Worm (Caenorhabditis elegans): Measurements from ENCODE around the gene grl-19.

The grl-19 gene

ce11 chrIV:257095-257494 is 4.7 kb upstream of the grl-19 start, which contains the start of gene R02D3.8 (continued):
- no peak for TF ChIP-seq daf-16 (GFP tag; optimal IDR thresholded peaks at IDR 0.05)
- TF ChIP-seq daf-16 (tag; optimal IDR thresholded peaks at IDR 0.05): peak; percentile 29
- TF ChIP-seq sdz-12 (GFP tag; optimal IDR thresholded peaks at IDR 0.05): no peak
- no peak for TF ChIP-seq mep-1 (tag; optimal IDR thresholded peaks at IDR 0.05)
- TF ChIP-seq ceh-20 (GFP tag; IDR thresholded peaks at IDR 0.05): no peak
- TF ChIP-seq attf-4 (tag; optimal IDR thresholded peaks at IDR 0.05): no peak
- peak; percentile 27 for TF ChIP-seq duxl-1 (tag; optimal IDR thresholded peaks at IDR 0.05; ENCODE audit: poor library complexity)
- peak; percentile 56 for TF ChIP-seq dpl-1 (GFP tag; optimal IDR thresholded peaks at IDR 0.05)
- TF ChIP-seq jun-1 (tag; optimal IDR thresholded peaks at IDR 0.05): no peak
- TF ChIP-seq lim-7 (GFP tag; IDR thresholded peaks at IDR 0.05): no peak
- no peak for TF ChIP-seq F37D6.2 (tag; optimal IDR thresholded peaks at IDR 0.05)
- peak; percentile 94 for TF ChIP-seq mes-2 (tag; optimal IDR thresholded peaks at IDR 0.05; ENCODE audit: poor library complexity, severe bottlenecking)
- TF ChIP-seq nhr-77 (tag; optimal IDR thresholded peaks at IDR 0.05): no peak
- no peak for TF ChIP-seq zfp-2 (tag; optimal IDR thresholded peaks at IDR 0.05)
- peak; percentile 3 for TF ChIP-seq ztf-7 (tag; optimal IDR thresholded peaks at IDR 0.05)
- TF ChIP-seq mxl-3 (GFP tag; optimal IDR thresholded peaks at IDR 0.05): no peak
- peak in 1 of 2 experiments; percentile 63 for TF ChIP-seq lsy-2 (tag; optimal IDR thresholded peaks at IDR 0.05)

- TF ChIP-seq jun-1 (tag; optimal IDR thresholded peaks at IDR 0.05): no peak
- no peak for TF ChIP-seq pha-4 (GFP tag; IDR thresholded peaks at IDR 0.05)
- no peak for TF ChIP-seq pha-4 (tag; optimal IDR thresholded peaks at IDR 0.05)
- TF ChIP-seq mxl-2 (GFP tag; conservative IDR thresholded peaks at IDR 0.05): no peak
- peak; percentile 85 for TF ChIP-seq nhr-77 (tag; optimal IDR thresholded peaks at IDR 0.05)
- no peak for TF ChIP-seq nhr-76 (tag; optimal IDR thresholded peaks at IDR 0.05)
- no peak for TF ChIP-seq cey-2 (tag; optimal IDR thresholded peaks at IDR 0.05; ENCODE audit: borderline replicate concordance, insufficient read depth)
- peak; percentile 73 for TF ChIP-seq nhr-11 (tag; optimal IDR thresholded peaks at IDR 0.05)
- TF ChIP-seq tra-1 (GFP tag; IDR thresholded peaks at IDR 0.05): no peak
- no peak for TF ChIP-seq Y75B8A.6 (GFP tag; IDR thresholded peaks at IDR 0.05)
- TF ChIP-seq F49E8.2 (tag; optimal IDR thresholded peaks at IDR 0.05; ENCODE audit: borderline replicate concordance): no peak
- TF ChIP-seq vab-7 (GFP tag; IDR thresholded peaks at IDR 0.05): no peak
- no peak for TF ChIP-seq ztf-11 (tag; optimal IDR thresholded peaks at IDR 0.05)
- no peak for TF ChIP-seq nhr-41 (GFP tag; IDR thresholded peaks at IDR 0.05)
- TF ChIP-seq aly-2 (tag; optimal IDR thresholded peaks at IDR 0.05): no peak
- no peak for TF ChIP-seq attf-4 (tag; optimal IDR thresholded peaks at IDR 0.05)
- TF ChIP-seq ceh-20 (GFP tag; IDR thresholded peaks at IDR 0.05): no peak
- TF ChIP-seq Y48G9A.11 (GFP tag; IDR thresholded peaks at IDR 0.05): no peak
- no peak for TF ChIP-seq aha-1 (tag)
- no peak for TF ChIP-seq daf-19 (GFP tag; conservative IDR thresholded peaks at IDR 0.05)
- TF ChIP-seq gei-8 (GFP tag; optimal IDR thresholded peaks at IDR 0.05): no peak
- no peak for TF ChIP-seq fos-1 (tag; optimal IDR thresholded peaks at IDR 0.05)
- TF ChIP-seq ZK337.2 (GFP tag; IDR thresholded peaks at IDR 0.05): no peak
- TF ChIP-seq nhr-111 (GFP tag; optimal IDR thresholded peaks at IDR 0.05): no peak
- no peak for TF ChIP-seq lin-1 (GFP tag; IDR thresholded peaks at IDR 0.05)
- no peak for TF ChIP-seq pqm-1 (tag; optimal IDR thresholded peaks at IDR 0.05)
- peak; percentile 22 for TF ChIP-seq ztf-7 (tag; optimal IDR thresholded peaks at IDR 0.05)
- TF ChIP-seq zfp-2 (tag; optimal IDR thresholded peaks at IDR 0.05): no peak
- TF ChIP-seq spr-3 (GFP tag; optimal IDR thresholded peaks at IDR 0.05): no peak
- no peak for TF ChIP-seq lir-3 (tag; optimal IDR thresholded peaks at IDR 0.05)
- no peak for TF ChIP-seq F37D6.2 (tag; optimal IDR thresholded peaks at IDR 0.05)
- TF ChIP-seq nhr-28 (tag; optimal IDR thresholded peaks at IDR 0.05): peak; percentile 47
- TF ChIP-seq dmd-9 (GFP tag; IDR thresholded peaks at IDR 0.05): no peak
- TF ChIP-seq hlh-30 (tag; optimal IDR thresholded peaks at IDR 0.05; ENCODE audit: insufficient read depth): peak; percentile 88
- no peak for TF ChIP-seq snpc-1.2 (GFP tag; IDR thresholded peaks at IDR 0.05)
- no peak for TF ChIP-seq daf-8 (GFP tag; IDR thresholded peaks at IDR 0.05)
- TF ChIP-seq R02D3.7 (tag; optimal IDR thresholded peaks at IDR 0.05): peak; percentile 100
- peak; percentile 89 for TF ChIP-seq nhr-6 (tag; optimal IDR thresholded peaks at IDR 0.05)
- no peak for TF ChIP-seq madf-9 (GFP tag; conservative IDR thresholded peaks at IDR 0.05)
- no peak for TF ChIP-seq tag-97 (GFP tag; IDR thresholded peaks at IDR 0.05)
Observed at ce11 chrIV:255379-255857, 3.1 kb upstream of the grl-19 start, which contains the start of gene rcat-1. TSS of gene rcat-1 (minus strand) at chrIV:255429.
